Worm (Caenorhabditis elegans): ENCODE data around the gene fbxa-26.

DNA sequence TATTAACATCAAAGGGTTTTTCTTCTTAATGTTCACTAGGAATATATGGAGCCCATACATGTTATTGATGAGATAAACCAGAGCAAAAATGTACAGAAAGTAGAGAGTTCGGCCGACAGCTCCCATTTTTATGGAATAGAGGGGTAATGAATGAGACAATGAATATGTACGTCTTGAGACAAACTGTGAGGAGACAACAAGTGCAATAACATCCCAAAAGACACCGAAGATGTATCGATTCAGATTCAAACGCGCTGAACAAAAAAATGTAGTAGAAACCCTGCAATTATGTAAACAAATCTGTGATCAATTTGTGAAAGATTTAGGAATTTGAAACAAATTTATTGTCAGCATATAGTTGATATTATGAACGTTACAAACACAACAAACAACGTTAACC is 4.7 kb upstream of the fbxa-26 start:
- TF ChIP-seq skn-1 (tag; optimal IDR thresholded peaks at IDR 0.05) (no peak), aha-1 (tag; optimal IDR thresholded peaks at IDR 0.05) (no peak)
